Worm (Caenorhabditis elegans): Measurements from ENCODE around the gene gei-4.

The gei-4 gene

ce11 chrIII:354545-355460 lies at the start of gene gei-4 (continued):
- TF ChIP-seq snu-23 (GFP tag; optimal IDR thresholded peaks at IDR 0.05) = peak; percentile 97
- TF ChIP-seq ets-5 (GFP tag; IDR thresholded peaks at IDR 0.05) = no peak
- TF ChIP-seq Y116A8C.19 (tag; optimal IDR thresholded peaks at IDR 0.05; ENCODE audit: borderline replicate concordance) = peak; percentile 18
- TF ChIP-seq nhr-77 (tag; optimal IDR thresholded peaks at IDR 0.05) = peak; percentile 58
- no peak for TF ChIP-seq ces-1 (GFP tag; optimal IDR thresholded peaks at IDR 0.05)
- peak; percentile 94 for TF ChIP-seq swsn-7 (tag; optimal IDR thresholded peaks at IDR 0.05)
- peak; percentile 86 for TF ChIP-seq nhr-19 (GFP tag; conservative IDR thresholded peaks at IDR 0.05)
- peak; percentile 23 to 71 for TF ChIP-seq egl-27 (tag; optimal IDR thresholded peaks at IDR 0.05)
- peak; percentile 96 for TF ChIP-seq lin-14 (GFP tag; optimal IDR thresholded peaks at IDR 0.05)
- TF ChIP-seq unc-130 (tag; optimal IDR thresholded peaks at IDR 0.05) = peak; percentile 57
- no peak for TF ChIP-seq alr-1 (tag; optimal IDR thresholded peaks at IDR 0.05; ENCODE audit: borderline replicate concordance)
- peak; percentile 33 to 83 (median 78) for TF ChIP-seq ceh-82 (tag; optimal IDR thresholded peaks at IDR 0.05)
- TF ChIP-seq fkh-10 (GFP tag; optimal IDR thresholded peaks at IDR 0.05) = peak; percentile 71
- TF ChIP-seq unc-30 (tag; optimal IDR thresholded peaks at IDR 0.05) = no peak
- TF ChIP-seq elt-2 (tag; optimal IDR thresholded peaks at IDR 0.05) = peak; percentile 43
- peak; percentile 3 for TF ChIP-seq mef-2 (tag; optimal IDR thresholded peaks at IDR 0.05)
- TF ChIP-seq isw-1 (GFP tag; IDR thresholded peaks at IDR 0.05) = peak; percentile 69
- TF ChIP-seq mdl-1 (tag; optimal IDR thresholded peaks at IDR 0.05) = peak in 1 of 2 experiments; percentile 74
- no peak for TF ChIP-seq ceh-90 (tag; optimal IDR thresholded peaks at IDR 0.05)
- peak; percentile 77 for TF ChIP-seq sox-4 (tag; optimal IDR thresholded peaks at IDR 0.05)
- no peak for TF ChIP-seq C34B4.2 (tag; optimal IDR thresholded peaks at IDR 0.05)
- no peak for TF ChIP-seq pag-3 (tag; optimal IDR thresholded peaks at IDR 0.05; ENCODE audit: borderline replicate concordance, insufficient read depth)
- TF ChIP-seq sup-37 (GFP tag; optimal IDR thresholded peaks at IDR 0.05) = peak; percentile 48
- TF ChIP-seq snpc-4 (tag; optimal IDR thresholded peaks at IDR 0.05) = peak; percentile 67
- TF ChIP-seq mep-1 (tag; optimal IDR thresholded peaks at IDR 0.05) = peak; percentile 75
- peak; percentile 34 for TF ChIP-seq C04F5.9 (tag; optimal IDR thresholded peaks at IDR 0.05)
- no peak for TF ChIP-seq aly-2 (tag; optimal IDR thresholded peaks at IDR 0.05)
- TF ChIP-seq irx-1 (tag; optimal IDR thresholded peaks at IDR 0.05) = peak; percentile 82
- peak; percentile 67 for TF ChIP-seq fos-1 (tag; optimal IDR thresholded peaks at IDR 0.05)
- TF ChIP-seq sptf-1 (tag; optimal IDR thresholded peaks at IDR 0.05) = no peak
- peak; percentile 57; the same call in 1 of the 2 replicates for TF ChIP-seq ceh-88 (GFP tag; IDR thresholded peaks at IDR 0.05)
- TF ChIP-seq pqm-1 (tag; optimal IDR thresholded peaks at IDR 0.05) = no peak
- peak; percentile 87 for TF ChIP-seq nhr-90 (tag; optimal IDR thresholded peaks at IDR 0.05; ENCODE audit: poor library complexity)
- peak; percentile 20 for TF ChIP-seq nhr-12 (tag; optimal IDR thresholded peaks at IDR 0.05)

ce11 chrIII:402168-402813 lies 47.7 kb upstream of the gei-4 start, which contains the start of the genes Y55B1BL.1 and Y55B1BL.2:
Gene Y55B1BL.1, plus strand, starts transcription at chrIII:402384.
Gene Y55B1BL.2, plus strand, starts transcription at chrIII:402763.
- TF ChIP-seq mdl-1 (tag; optimal IDR thresholded peaks at IDR 0.05) (peak in 1 of 2 experiments; percentile 49), nhr-237 (tag; optimal IDR thresholded peaks at IDR 0.05) (no peak), ceh-63 (GFP tag; optimal IDR thresholded peaks at IDR 0.05) (no peak), nhr-20 (tag; optimal IDR thresholded peaks at IDR 0.05) (peak; percentile 48), nhr-84 (tag; optimal IDR thresholded peaks at IDR 0.05) (no peak), ama-1 (optimal IDR thresholded peaks at IDR 0.05) (no peak), nhr-85 (tag) (peak; percentile 64), ceh-82 (tag; optimal IDR thresholded peaks at IDR 0.05) (no peak), blmp-1 (tag; optimal IDR thresholded peaks at IDR 0.05) (peak; percentile 43), ceh-90 (tag; optimal IDR thresholded peaks at IDR 0.05) (no peak), lin-35 (GFP tag; optimal IDR thresholded peaks at IDR 0.05) (peak in 1 of 2 experiments; percentile 63), nhr-28 (tag; optimal IDR thresholded peaks at IDR 0.05) (no peak), nhr-71 (tag; optimal IDR thresholded peaks at IDR 0.05) (peak; percentile 37), nhr-77 (tag; optimal IDR thresholded peaks at IDR 0.05) (no peak), ceh-88 (GFP tag; IDR thresholded peaks at IDR 0.05) (no peak), nhr-19 (GFP tag; conservative IDR thresholded peaks at IDR 0.05) (no peak), ztf-4 (tag; optimal IDR thresholded peaks at IDR 0.05) (no peak), snu-23 (GFP tag; optimal IDR thresholded peaks at IDR 0.05) (peak; percentile 48), tbx-2 (tag; optimal IDR thresholded peaks at IDR 0.05) (no peak), elt-3 (tag; optimal IDR thresholded peaks at IDR 0.05) (peak in 1 of 6 experiments; percentile 63), dsc-1 (tag; optimal IDR thresholded peaks at IDR 0.05) (no peak), pax-3 (tag; optimal IDR thresholded peaks at IDR 0.05) (no peak)
